Worm (Caenorhabditis elegans) whole organism, L3 larva: Measurements from ENCODE around the gene gpx-5.
A peak's percentile ranks its signal among the peaks of the same experiment; 100 is the strongest.

Experiments
- nhr-237 ChIP-seq: fragments of 150-350 bp; optimal IDR thresholded peaks from 2 replicates; lab custom pipeline; 2014; ENCODE audit warnings: missing biosample characterization, missing genetic modification characterization
- nhr-25 ChIP-seq: sonication (generic microtip); optimal IDR thresholded peaks from 2 replicates; lab custom pipeline; 2017; ENCODE audit warnings: missing biosample characterization, missing genetic modification characterization
- pha-4 ChIP-seq: fragments of 150-350 bp; optimal IDR thresholded peaks from 2 replicates; lab custom pipeline; 2014; ENCODE audit warnings: missing biosample characterization, missing genetic modification reagents, missing genetic modification characterization
- tbx-2 ChIP-seq: sonication (generic microtip); optimal IDR thresholded peaks from 2 replicates; lab custom pipeline; 2016; ENCODE audit warnings: mild to moderate bottlenecking, missing genetic modification characterization, missing compliant biosample characterization
- unc-39 ChIP-seq: sonication (generic microtip); optimal IDR thresholded peaks from 4 replicates; lab custom pipeline; 2017; ENCODE audit warnings: missing biosample characterization, missing genetic modification characterization
- zag-1 ChIP-seq: fragments of 150-350 bp; optimal IDR thresholded peaks from 2 replicates; lab custom pipeline; 2014; ENCODE audit warnings: missing biosample characterization, missing genetic modification characterization

DNA sequence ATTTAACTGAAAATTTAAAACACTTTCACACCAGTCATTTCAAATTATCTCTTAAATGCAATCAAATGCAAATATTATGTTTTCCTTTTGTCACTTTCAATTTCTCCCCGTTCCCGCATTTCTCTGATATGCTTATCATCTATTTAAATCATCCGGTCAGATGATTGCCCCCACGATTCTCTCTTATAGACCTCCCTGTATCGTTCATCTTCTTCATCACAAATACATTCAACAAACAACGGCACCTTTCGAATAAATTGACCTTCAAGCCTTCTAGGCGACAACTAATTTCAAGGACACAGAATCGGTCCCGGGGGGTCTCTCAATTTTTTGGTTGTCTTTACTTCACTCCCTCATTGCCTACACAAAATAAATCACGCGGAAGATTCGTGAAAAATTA is 35.6 kb upstream of the gpx-5 start:
- TF ChIP-seq nhr-25 (tag; lab: Kevin White, UChicago): peak; percentile 95
- TF ChIP-seq zag-1: no peak
- TF ChIP-seq unc-39 (tag; lab: Kevin White, UChicago): no peak
- TF ChIP-seq nhr-237 (tag; lab: Kevin White, UChicago): no peak
- no peak for TF ChIP-seq tbx-2
- no peak for TF ChIP-seq pha-4 (tag; lab: Kevin White, UChicago)
